Fruit fly (Drosophila melanogaster) whole organism, prepupa: ENCODE results near the gene CG4860.

Experiments
- CG10631 ChIP-seq: fragments of 200-800 bp; sonication (Bioruptor generic); optimal IDR thresholded peaks from 2 replicates; lab custom pipeline; 2016; ENCODE audit warnings: missing biosample characterization, missing genetic modification characterization
- CG10669 ChIP-seq: fragments of 200-800 bp; sonication (Bioruptor generic); optimal IDR thresholded peaks from 3 replicates; lab custom pipeline; 2018; ENCODE audit warnings: missing biosample characterization, mild to moderate bottlenecking, missing genetic modification characterization, moderate library complexity
- CG15336 ChIP-seq: fragments of 200-800 bp; sonication (Bioruptor generic); IDR thresholded peaks from 2 replicates; pipeline ENCODE4 v1.3.6; 2022; ENCODE audit warnings: missing biosample characterization, missing genetic modification characterization
- CG16779 ChIP-seq: fragments of 200-800 bp; sonication (Bioruptor generic); optimal IDR thresholded peaks from 3 replicates; lab custom pipeline; 2017; ENCODE audit warnings: missing biosample characterization, mild to moderate bottlenecking, missing genetic modification characterization
- CG31627 ChIP-seq: fragments of 200-800 bp; sonication (Bioruptor generic); optimal IDR thresholded peaks from 3 replicates; lab custom pipeline; 2016; ENCODE audit warnings: missing biosample characterization, missing genetic modification characterization
- CG3919 ChIP-seq: fragments of 200-800 bp; sonication (Bioruptor generic); optimal IDR thresholded peaks from 3 replicates; lab custom pipeline; 2016; ENCODE audit warnings: missing biosample characterization, missing genetic modification characterization
- CG7368 ChIP-seq: fragments of 200-800 bp; sonication (Bioruptor generic); optimal IDR thresholded peaks from 3 replicates; lab custom pipeline; 2016; ENCODE audit warnings: missing biosample characterization, missing genetic modification characterization
- CG8319 ChIP-seq: fragments of 200-800 bp; sonication (Bioruptor generic); optimal IDR thresholded peaks from 3 replicates; lab custom pipeline; 2016; ENCODE audit warnings: missing biosample characterization, missing genetic modification characterization
- Hr39 ChIP-seq: fragments of 200-800 bp; sonication (Bioruptor generic); optimal IDR thresholded peaks from 2 replicates; lab custom pipeline; 2016; ENCODE audit warnings: missing biosample characterization, missing genetic modification characterization
- Sox15 ChIP-seq: fragments of 200-800 bp; sonication (Bioruptor generic); optimal IDR thresholded peaks from 3 replicates; lab custom pipeline; 2016; ENCODE audit warnings: missing biosample characterization, missing genetic modification characterization
- eg ChIP-seq: fragments of 200-800 bp; sonication (Bioruptor generic); IDR thresholded peaks from 3 replicates; pipeline ENCODE4 v1.3.6; 2022; ENCODE audit warnings: missing biosample characterization, missing genetic modification characterization

- TF ChIP-seq CG31627 (GFP tag; lab: Kevin White, UChicago) (no peak), CG16779 (tag; lab: Kevin White, UChicago) (no peak), CG15336 (no peak), CG3919 (GFP tag; lab: Kevin White, UChicago) (no peak), CG8319 (GFP tag; lab: Kevin White, UChicago) (no peak), Sox15 (GFP tag; lab: Kevin White, UChicago) (no peak), CG7368 (GFP tag; lab: Kevin White, UChicago) (no peak), eg (no peak), CG10669 (GFP tag; lab: Kevin White, UChicago) (no peak), Hr39 (GFP tag; lab: Kevin White, UChicago) (no peak), CG10631 (GFP tag; lab: Kevin White, UChicago) (no peak)
Observed at dm6 chr3R:12259013-12259412, 37.7 kb upstream of the CG4860 start.
